Fruit fly (Drosophila melanogaster) ovary, adult (tissue): ENCODE data around the gene CG7914.

ENCODE experiments used
- CG17801 ChIP-seq: fragments of 200-800 bp; optimal IDR thresholded peaks from 2 replicates; lab custom pipeline; 2019; ENCODE audit warnings: missing biosample characterization, mild to moderate bottlenecking, missing genetic modification characterization, moderate library complexity; ENCODE audit not compliant: partially characterized antibody

Gene CG7914

DNA sequence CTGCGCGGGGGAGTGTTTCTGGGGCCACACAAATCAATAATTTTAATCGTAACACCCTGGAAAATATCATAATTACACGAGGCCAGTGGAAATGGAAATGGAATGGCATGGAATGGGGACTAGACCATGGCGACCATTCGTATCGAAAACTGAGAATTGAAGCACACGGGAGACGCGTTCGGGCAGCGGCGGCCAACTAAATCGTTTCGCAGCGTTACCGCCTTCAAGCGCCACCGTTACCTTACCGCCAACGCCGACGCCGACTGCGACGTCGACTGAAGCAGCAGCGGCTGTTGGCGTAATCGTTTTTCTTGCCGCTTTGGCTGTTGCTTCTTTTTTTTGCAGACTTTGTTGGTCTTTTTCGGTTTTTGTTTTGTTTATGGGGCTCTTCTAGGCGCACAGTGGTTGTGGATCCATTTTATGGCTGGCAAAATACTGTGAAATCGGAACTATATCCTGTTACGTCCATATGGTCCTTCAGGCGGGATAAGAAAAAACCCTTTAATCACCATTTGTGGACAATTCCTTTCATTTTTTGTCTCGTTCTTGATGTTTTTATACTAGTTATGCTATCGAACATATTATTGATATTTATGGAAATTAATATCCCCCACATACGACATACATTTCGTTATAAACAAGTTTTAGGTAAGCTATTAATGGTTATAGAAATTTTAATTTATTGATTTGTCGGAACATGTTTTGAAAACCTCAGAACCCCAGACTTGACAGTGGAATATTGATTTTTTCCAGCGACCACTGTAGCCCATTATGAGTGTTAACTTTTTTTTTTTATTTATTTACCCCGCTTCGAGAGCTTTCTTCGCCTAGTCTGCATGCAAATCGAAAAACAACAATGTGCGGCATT is 27.9 kb downstream of the CG7914 start:
- TF ChIP-seq CG17801 = peak; percentile 98

DNA sequence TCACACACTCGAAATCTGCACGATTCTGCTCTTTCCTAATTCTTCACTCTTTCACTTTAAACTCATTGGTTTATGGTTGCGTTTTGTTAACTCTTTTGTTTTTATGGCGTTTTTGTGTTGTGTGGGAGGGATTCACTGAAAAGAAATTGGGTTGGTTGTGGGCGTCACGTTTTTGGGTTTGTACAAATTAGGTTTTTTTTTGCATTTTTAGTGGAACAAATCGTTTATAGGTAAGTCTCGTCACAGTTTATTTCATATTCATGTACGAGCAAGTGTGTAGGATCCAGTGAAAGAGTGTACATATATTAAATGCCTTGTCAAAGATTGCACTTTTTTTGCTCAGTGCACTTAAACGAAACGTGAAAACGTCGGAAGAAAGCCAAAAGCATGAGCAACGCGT is 28.5 kb downstream of the CG7914 start:
- no peak for TF ChIP-seq CG17801

DNA sequence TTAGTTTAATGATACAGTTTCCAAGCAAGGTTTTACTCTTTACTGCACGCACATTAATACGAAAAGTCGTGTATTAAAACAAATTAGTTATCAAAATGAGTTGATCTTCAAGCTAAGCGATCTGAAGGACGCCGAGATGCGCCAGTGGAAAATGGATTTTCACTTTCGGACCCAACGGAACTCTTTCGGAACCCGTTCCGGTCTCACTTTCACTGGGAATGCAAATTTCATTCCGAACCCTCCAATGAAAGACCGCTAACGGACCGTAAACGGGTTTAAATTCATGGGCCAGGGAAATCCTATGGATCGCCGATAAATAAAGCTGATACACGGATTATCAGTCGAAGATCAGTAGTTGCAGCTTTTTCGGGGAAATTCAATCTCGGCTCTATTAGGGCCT is 29.8 kb downstream of the CG7914 start:
- TF ChIP-seq CG17801 = no peak

DNA sequence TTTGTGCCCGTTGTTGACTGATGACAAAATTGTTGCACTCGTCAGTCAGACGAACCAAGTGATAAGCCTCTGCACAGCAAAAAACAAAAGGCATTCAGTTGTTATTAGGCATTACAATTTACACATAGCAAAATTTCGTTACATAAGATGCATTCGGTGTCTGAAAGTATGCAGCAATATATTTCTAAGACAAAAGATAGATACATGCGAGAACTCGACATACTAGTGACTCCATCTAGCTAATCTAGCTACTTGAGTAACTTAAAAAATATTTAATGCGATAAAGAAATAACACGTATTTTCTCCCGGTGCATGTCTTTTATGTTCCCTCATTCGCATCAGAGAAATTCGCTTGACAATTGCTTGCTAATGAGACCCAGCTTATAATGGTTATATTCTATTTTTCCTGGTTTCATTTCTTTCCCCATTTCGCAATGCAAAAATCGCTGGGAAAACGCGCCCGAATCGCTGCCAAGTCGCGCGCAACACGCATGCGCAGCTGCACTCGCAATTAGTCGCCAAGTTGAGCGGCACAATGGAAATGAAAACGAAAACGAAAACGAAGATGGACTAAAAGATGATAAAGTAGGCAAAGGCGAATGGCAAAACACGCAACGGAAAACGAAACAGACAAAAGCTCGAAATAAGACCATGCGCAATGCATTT is 30.9 kb downstream of the CG7914 start:
- TF ChIP-seq CG17801 = no peak

DNA sequence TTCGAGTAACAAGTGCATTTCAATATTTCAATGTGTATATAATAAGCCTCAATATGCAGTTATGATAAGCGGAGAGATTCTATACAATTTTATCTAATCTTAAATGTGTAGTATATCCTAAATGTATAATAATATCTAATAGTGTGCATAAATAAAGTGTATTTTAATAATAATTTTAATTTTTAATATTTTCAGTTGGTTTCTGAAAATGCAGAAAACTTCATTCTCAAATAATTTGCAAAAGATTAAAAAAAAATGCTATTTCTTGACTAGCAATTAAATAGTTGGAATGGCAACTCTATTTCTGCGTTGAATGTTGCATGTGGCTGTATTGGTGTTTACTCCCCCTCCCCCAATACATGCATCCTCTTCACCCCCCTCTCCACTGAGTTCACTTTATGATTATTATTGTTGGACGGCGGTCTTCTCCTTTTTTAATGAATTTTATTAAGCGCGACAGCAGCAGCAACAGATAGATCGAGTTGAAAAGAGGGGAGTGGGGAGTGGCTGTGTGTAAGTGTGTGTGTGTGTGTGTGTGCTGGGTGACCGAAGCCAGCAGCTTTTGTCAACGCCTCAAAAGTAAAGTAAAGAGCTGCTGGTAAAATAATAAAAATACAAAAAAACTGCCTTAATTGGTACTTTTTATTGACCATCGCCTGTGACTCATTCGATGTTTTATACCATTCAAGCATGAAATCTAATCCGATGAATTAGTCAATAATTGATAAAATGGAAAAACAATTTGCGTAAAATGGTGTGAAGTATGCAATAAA is 32.4 kb downstream of the CG7914 start:
- no peak for TF ChIP-seq CG17801

DNA sequence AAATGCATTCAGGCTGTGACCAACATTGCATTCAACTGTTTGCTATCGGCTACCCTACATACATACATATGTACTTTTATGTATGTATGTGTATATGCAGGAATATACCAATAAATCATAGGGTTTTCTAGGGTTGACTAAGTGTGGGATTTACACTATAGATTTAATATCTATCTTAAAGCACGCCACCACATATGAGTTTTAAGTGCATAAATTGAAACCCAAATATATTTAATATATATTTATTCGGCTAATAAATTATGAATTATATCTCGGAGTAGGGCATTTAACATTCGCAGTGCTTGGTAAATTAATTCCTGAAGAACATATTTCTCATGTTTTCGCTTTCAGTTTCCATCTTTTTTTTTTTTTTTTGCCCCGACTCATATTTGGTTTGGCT is 33.3 kb downstream of the CG7914 start:
- no peak for TF ChIP-seq CG17801

DNA sequence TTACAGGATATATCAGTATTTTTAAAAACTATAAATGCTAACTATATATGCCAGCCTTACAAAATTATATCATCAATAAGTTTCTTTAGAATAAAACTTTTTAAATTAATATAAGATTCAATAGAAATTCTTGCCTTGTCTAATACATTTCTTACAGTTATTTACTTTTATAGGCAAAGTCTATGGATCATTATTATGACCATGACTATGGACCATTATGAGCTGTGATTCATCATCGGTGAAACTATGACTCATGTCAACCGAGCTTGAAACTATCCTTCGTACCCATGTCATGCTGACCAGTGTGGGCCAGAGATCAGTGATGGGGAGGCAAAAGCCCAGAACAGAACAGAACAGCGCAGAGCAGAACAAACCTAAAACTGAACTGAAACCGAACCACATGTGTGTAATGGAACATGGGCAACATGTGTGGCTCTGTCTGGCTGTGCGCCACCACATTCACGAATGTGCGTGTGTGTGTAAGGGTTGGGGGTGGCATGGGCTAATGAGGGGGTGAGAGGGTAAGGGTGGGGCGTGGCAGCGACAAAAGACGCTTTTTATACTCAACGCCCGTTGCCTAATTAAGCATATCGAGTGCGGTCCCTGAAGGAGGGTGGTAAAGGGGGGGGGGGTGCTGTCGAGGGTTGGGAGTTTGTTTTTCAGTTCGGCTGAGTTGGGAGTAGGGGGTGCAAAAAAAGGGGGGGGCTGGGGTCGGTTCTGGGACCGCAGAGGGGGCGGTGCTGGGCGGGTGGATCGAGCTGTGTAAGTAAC is 34.5 kb downstream of the CG7914 start:
- TF ChIP-seq CG17801 = no peak

DNA sequence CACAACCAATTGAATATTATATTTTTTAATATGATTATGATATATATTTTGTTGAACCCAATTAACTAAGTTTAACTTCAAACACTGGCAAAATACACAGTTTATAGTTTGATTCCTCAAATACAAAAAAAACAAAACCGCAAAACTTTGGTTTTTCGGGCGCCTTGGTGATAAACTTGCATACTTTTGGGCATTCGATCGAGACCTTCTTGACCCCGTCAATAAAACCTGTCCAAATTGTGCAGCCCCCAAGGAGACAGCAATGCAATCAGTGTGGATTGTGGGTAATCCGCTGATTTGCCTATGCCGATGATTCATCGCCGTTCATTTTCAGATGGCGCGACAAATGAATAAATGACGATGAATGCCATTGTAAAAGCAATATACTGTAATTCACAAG is 35.8 kb downstream of the CG7914 start:
- TF ChIP-seq CG17801 = no peak

DNA sequence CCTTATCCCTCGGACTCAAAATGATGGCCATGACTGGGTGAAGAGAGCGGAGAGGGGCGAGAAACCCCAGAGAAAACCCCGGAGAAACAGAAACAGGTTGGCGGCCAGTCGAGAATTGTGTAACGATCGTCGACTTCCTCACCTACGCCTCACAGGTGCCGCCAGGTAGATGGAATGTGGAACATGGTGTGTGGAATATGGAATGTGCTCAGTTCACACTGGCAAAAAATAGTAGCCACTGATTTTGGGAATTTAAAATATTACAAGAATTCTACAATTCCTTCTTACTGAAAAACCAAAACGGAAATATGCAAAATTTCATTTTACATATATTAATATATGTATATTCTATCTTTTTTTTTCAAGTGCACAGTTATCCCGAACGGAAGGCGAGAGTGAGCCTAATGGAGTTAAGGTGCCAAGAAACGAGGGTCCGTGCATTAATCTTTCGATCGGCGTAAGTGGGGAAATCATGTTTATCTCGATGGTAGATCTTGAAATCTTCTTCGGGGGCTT is 37.3 kb downstream of the CG7914 start:
- TF ChIP-seq CG17801 = no peak

DNA sequence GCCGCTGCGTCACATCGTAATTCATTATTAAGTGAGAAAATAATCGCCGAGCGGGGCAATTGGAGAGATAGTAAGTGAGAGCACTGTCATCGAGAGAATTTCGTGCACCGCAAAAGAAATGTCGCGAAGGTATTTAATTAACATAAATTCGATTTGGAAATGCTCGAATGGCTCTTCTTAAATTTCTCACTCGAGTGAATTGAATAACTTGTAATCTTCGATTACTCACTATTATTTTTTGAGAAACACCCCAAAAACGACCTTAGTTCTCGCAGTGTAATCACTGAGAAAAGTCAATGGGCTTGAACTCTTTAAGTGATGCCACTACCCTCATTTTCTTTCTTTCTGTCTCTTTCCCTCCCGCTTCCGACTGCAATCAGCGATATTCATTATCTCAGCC is 38.2 kb downstream of the CG7914 start:
- peak; percentile 85 for TF ChIP-seq CG17801

DNA sequence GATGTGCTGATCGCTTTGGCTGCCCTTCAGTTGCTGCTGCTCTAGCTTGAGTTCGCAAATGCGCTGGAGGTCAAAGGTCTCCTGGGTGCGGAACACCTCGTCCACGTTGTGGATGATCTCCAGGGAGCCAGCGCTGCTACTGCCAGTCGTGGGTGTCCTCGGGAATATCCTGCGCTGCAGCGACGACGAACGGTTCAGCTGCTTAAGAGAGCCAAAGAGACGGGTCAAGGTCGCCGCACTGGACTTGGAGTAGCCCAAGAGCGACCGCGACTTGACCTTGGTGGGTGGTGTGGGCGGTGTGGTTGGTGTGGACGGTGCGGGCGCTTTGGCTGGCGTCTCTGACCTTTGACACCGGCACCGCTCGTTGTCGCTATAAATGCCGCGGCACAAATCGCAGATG is 39.0 kb downstream of the CG7914 start:
- no peak for TF ChIP-seq CG17801

DNA sequence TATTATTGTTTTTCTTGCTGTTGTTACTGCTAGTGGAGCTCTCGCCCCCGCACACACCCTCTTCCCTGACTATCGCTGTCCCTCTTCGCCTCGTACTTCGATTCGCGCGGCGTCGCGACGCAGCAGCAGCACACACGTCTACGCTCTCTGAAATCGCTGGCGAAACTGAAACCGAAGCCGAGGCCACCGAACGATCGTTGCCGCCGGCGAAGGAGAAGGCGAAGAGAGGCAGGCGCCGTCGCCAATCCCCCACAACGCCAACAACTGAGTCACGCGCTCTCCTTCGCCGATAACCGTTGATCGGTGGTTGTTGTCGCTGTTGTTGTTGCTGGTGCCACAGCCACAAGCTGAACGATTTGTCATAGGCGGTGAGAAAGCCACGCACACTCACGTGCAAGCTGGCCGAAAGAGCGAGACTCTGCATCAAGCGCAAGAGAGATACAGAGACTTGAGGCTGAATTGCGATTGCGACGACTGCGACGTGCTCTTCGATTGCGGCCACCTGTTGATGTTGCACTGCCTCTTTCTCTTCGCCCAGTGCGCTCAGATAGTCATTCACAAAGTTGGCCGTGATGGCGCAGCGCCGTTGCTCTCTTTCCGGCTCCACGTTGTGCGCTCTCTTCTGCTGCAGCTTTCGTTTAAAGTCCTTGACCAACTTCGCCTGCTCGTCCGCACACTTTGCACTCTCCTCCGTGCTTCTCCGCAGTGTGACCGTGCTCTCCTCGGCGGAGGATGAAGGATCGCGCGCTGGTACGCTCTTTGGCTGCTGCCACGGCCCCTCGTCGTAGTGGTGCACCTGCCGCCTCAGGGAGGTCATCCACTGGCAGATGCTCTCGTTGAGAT is 39.7 kb downstream of the CG7914 start:
- peak; percentile 24 for TF ChIP-seq CG17801

DNA sequence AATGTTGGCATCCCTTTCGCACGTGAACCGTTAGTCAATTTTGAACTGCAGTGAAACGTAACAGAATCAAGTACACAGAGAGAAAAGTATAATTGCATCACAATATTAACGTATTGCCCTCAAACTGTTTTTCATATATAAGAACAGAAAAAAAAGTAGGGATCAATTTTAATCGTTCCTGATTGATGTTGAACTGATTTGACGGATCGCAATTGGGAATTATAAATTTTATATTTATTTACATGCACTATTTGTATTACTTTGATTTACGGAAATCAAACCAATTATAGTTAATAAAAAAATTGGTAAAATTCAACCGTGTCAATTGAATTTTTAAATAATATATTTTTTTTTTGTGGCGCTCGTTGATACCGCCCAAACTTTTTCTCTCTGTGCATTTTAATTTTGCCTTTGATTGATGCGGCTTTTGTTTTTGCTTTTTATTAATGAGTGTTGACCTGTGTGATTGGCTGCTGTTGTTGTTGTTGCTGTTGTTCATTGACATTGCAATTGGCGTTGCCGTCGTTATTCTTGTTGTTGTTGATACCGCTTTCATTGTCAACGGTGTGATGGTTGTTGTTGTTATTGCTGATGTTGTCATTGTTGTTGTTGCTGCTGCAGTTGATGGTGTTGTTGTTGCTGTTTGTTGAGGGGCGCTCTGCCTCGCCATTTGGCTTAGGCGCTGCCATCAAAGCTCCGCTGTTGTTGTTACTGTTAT is 40.5 kb downstream of the CG7914 start:
- peak; percentile 65 for TF ChIP-seq CG17801

DNA sequence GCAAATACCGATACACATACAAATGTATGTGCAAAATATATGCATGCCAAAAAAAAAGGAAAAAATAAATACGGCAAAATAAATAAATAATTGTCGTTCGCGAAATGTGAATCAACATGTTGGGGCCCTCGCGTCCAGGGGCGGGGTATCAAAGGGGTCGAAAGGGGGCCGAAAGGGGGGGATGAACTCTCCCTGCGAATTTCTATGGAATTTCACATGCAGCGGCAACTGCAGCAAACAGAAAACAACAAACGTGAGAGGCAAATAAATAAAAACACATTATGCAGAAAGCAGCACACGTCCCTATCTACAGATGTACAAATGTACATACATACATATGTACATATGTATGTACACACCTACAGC is 43.8 kb downstream of the CG7914 start:
- no peak for TF ChIP-seq CG17801
